Worm (Caenorhabditis elegans) whole organism, L4 larva: ENCODE results near the gene F20G2.2.
A peak's percentile ranks its signal among the peaks of the same experiment; 100 is the strongest.

ENCODE experiments used
- D1046.2 ChIP-seq: fragments of 200-800 bp; sonication (Bioruptor generic); IDR thresholded peaks from 2 replicates; pipeline ENCODE4 v1.3.6; 2022; ENCODE audit warnings: missing genetic modification characterization, missing compliant biosample characterization
- F49E8.2 ChIP-seq: sonication (generic microtip); optimal IDR thresholded peaks from 2 replicates; lab custom pipeline; 2016; ENCODE audit warnings: missing compliant biosample characterization, mild to moderate bottlenecking, missing genetic modification characterization, borderline replicate concordance
- Y75B8A.6 ChIP-seq: fragments of 200-800 bp; sonication (Bioruptor generic); IDR thresholded peaks from 2 replicates; pipeline ENCODE4 v1.3.6; 2022; ENCODE audit warnings: missing genetic modification reagents, missing genetic modification characterization, missing compliant biosample characterization
- ZK337.2 ChIP-seq: fragments of 200-800 bp; sonication (Bioruptor generic); IDR thresholded peaks from 2 replicates; pipeline ENCODE4 v1.3.6; 2022; ENCODE audit warnings: missing genetic modification reagents, missing genetic modification characterization, missing compliant biosample characterization
- aha-1 ChIP-seq: fragments of 150-350 bp; peaks from one replicate; lab custom pipeline; 2014; ENCODE audit warnings: missing biosample characterization, missing genetic modification characterization
- aly-2 ChIP-seq: sonication (generic microtip); optimal IDR thresholded peaks from 2 replicates; lab custom pipeline; 2018; ENCODE audit warnings: missing biosample characterization, missing genetic modification characterization
- ama-1 ChIP-seq: fragments of 150-350 bp; optimal IDR thresholded peaks from 2 replicates; lab custom pipeline; 2014; ENCODE audit warnings: inconsistent platforms, mixed read lengths
- arid-1 ChIP-seq: fragments of 200-800 bp; sonication (Bioruptor generic); conservative IDR thresholded peaks from 2 replicates; pipeline ENCODE4 v1.3.6; 2022; ENCODE audit warnings: missing genetic modification reagents, missing genetic modification characterization, missing compliant biosample characterization
- attf-4 ChIP-seq: sonication (generic microtip); optimal IDR thresholded peaks from 3 replicates; lab custom pipeline; 2017; ENCODE audit warnings: missing biosample characterization, missing genetic modification characterization
- ceh-28 ChIP-seq: fragments of 150-350 bp; optimal IDR thresholded peaks from 2 replicates; lab custom pipeline; 2014; ENCODE audit warnings: missing biosample characterization, missing genetic modification reagents, missing genetic modification characterization
- ceh-62 ChIP-seq: sonication (generic microtip); optimal IDR thresholded peaks from 2 replicates; lab custom pipeline; 2017; ENCODE audit warnings: missing biosample characterization, missing genetic modification characterization
- ceh-82 ChIP-seq: sonication (generic microtip); optimal IDR thresholded peaks from 2 replicates; lab custom pipeline; 2017; ENCODE audit warnings: missing biosample characterization, missing genetic modification characterization
- ctbp-1 ChIP-seq: fragments of 200-800 bp; sonication (Bioruptor generic); IDR thresholded peaks from 2 replicates; pipeline ENCODE4 v1.3.6; 2022; ENCODE audit warnings: missing genetic modification reagents, missing genetic modification characterization, missing compliant biosample characterization
- daf-12 ChIP-seq: fragments of 150-350 bp; optimal IDR thresholded peaks from 2 replicates; lab custom pipeline; 2014; ENCODE audit warnings: missing biosample characterization, missing genetic modification reagents, missing genetic modification characterization
- daf-16 ChIP-seq, 3 experiments: sonication (generic microtip); optimal IDR thresholded peaks; 2 replicates each; lab custom pipeline; 2016 to 2017; ENCODE audit warnings: missing genetic modification characterization in 3 of 3, missing genetic modification reagents in 3 of 3, mild to moderate bottlenecking in 2 of 3, missing compliant biosample characterization in 2 of 3, missing biosample characterization in 1 of 3, moderate library complexity in 1 of 3
- daf-19 ChIP-seq: fragments of 200-800 bp; sonication (Bioruptor generic); conservative IDR thresholded peaks from 2 replicates; pipeline ENCODE4 v1.3.6; 2022; ENCODE audit warnings: missing genetic modification characterization, missing compliant biosample characterization
- daf-8 ChIP-seq: fragments of 200-800 bp; sonication (Bioruptor generic); IDR thresholded peaks from 2 replicates; pipeline ENCODE4 v1.3.6; 2022; ENCODE audit warnings: missing genetic modification characterization, missing compliant biosample characterization
- dmd-6 ChIP-seq: fragments of 200-800 bp; sonication (Bioruptor generic); IDR thresholded peaks from 2 replicates; pipeline ENCODE4 v1.3.6; 2022; ENCODE audit warnings: missing genetic modification reagents, missing genetic modification characterization, missing compliant biosample characterization
- dmd-8 ChIP-seq: fragments of 200-800 bp; sonication (Bioruptor generic); IDR thresholded peaks from 2 replicates; pipeline ENCODE4 v1.3.6; 2022; ENCODE audit warnings: missing genetic modification characterization, missing compliant biosample characterization
- dpl-1 ChIP-seq: fragments of 150-350 bp; optimal IDR thresholded peaks from 2 replicates; lab custom pipeline; 2014; ENCODE audit warnings: missing biosample characterization, missing genetic modification reagents, missing genetic modification characterization
- duxl-1 ChIP-seq: sonication (generic microtip); optimal IDR thresholded peaks from 2 replicates; lab custom pipeline; 2016; ENCODE audit warnings: mild to moderate bottlenecking, missing genetic modification characterization, moderate library complexity, missing compliant biosample characterization; ENCODE audit not compliant: poor library complexity
- dve-1 ChIP-seq: sonication (generic microtip); optimal IDR thresholded peaks from 2 replicates; lab custom pipeline; 2017; ENCODE audit warnings: antibody characterized with exemption, mild to moderate bottlenecking, missing genetic modification characterization, missing compliant biosample characterization; ENCODE audit not compliant: insufficient read depth
- egl-43 ChIP-seq: fragments of 200-800 bp; sonication (Bioruptor generic); IDR thresholded peaks from 2 replicates; pipeline ENCODE4 v1.3.6; 2022; ENCODE audit warnings: missing genetic modification reagents, missing genetic modification characterization, missing compliant biosample characterization
- hlh-11 ChIP-seq: fragments of 200-800 bp; sonication (Bioruptor generic); optimal IDR thresholded peaks from 2 replicates; lab custom pipeline; 2018; ENCODE audit warnings: mild to moderate bottlenecking, missing genetic modification characterization, missing compliant biosample characterization
- hlh-30 ChIP-seq: sonication (generic microtip); optimal IDR thresholded peaks from 2 replicates; lab custom pipeline; 2017; ENCODE audit warnings: antibody characterized with exemption, mild to moderate bottlenecking, missing genetic modification characterization, missing compliant biosample characterization; ENCODE audit not compliant: insufficient read depth
- hmg-1.1 ChIP-seq: fragments of 200-800 bp; sonication (Bioruptor generic); IDR thresholded peaks from 2 replicates; pipeline ENCODE4 v1.3.6; 2022; ENCODE audit warnings: missing genetic modification reagents, missing genetic modification characterization, missing compliant biosample characterization
- lir-3 ChIP-seq: sonication (generic microtip); optimal IDR thresholded peaks from 2 replicates; lab custom pipeline; 2016; ENCODE audit warnings: mild to moderate bottlenecking, missing genetic modification characterization, missing compliant biosample characterization
- lsy-2 ChIP-seq, 2 experiments: fragments of 150-350 bp in 1 of 2; sonication (generic microtip) in 1 of 2; optimal IDR thresholded peaks; 2 replicates each; lab custom pipeline; 2014 to 2017; ENCODE audit warnings: missing biosample characterization in 2 of 2, missing genetic modification characterization in 2 of 2
- madf-5 ChIP-seq, 2 experiments: fragments of 200-800 bp; sonication (Bioruptor generic); IDR thresholded peaks; 2 replicates each; pipeline ENCODE4 v1.3.6; 2022; ENCODE audit warnings: missing compliant biosample characterization in 2 of 2, missing genetic modification characterization in 2 of 2
- madf-9 ChIP-seq: fragments of 200-800 bp; sonication (Bioruptor generic); conservative IDR thresholded peaks from 2 replicates; pipeline ENCODE4 v1.3.6; 2022; ENCODE audit warnings: missing genetic modification reagents, missing genetic modification characterization, missing compliant biosample characterization
- mdl-1 ChIP-seq, 2 experiments: fragments of 150-350 bp in 1 of 2; sonication (generic microtip) in 1 of 2; optimal IDR thresholded peaks; 2 replicates each; lab custom pipeline; 2014 to 2017; ENCODE audit warnings: missing biosample characterization in 2 of 2, missing genetic modification characterization in 2 of 2
- mdt-29 ChIP-seq: fragments of 200-800 bp; sonication (Bioruptor generic); IDR thresholded peaks from 2 replicates; pipeline ENCODE4 v1.3.6; 2022; ENCODE audit warnings: missing genetic modification reagents, missing genetic modification characterization, missing compliant biosample characterization
- mep-1 ChIP-seq: fragments of 150-350 bp; sonication (generic microtip); optimal IDR thresholded peaks from 3 replicates; lab custom pipeline; 2014; ENCODE audit warnings: missing biosample characterization, missing genetic modification characterization
- nhr-237 ChIP-seq: sonication (generic microtip); optimal IDR thresholded peaks from 2 replicates; lab custom pipeline; 2017; ENCODE audit warnings: missing biosample characterization, missing genetic modification characterization
- nhr-28 ChIP-seq: fragments of 150-350 bp; optimal IDR thresholded peaks from 2 replicates; lab custom pipeline; 2014; ENCODE audit warnings: missing biosample characterization, missing genetic modification characterization
- set-16 ChIP-seq: fragments of 200-800 bp; sonication (Bioruptor generic); IDR thresholded peaks from 2 replicates; pipeline ENCODE4 v1.3.6; 2022; ENCODE audit warnings: missing genetic modification reagents, missing genetic modification characterization, missing compliant biosample characterization
- skn-1 ChIP-seq: fragments of 150-350 bp; optimal IDR thresholded peaks from 2 replicates; lab custom pipeline; 2014; ENCODE audit warnings: missing biosample characterization, missing genetic modification characterization
- spr-3 ChIP-seq: fragments of 200-800 bp; sonication (Bioruptor generic); optimal IDR thresholded peaks from 2 replicates; lab custom pipeline; 2018; ENCODE audit warnings: mild to moderate bottlenecking, missing genetic modification characterization, missing compliant biosample characterization
- tag-97 ChIP-seq: fragments of 200-800 bp; sonication (Bioruptor generic); IDR thresholded peaks from 2 replicates; pipeline ENCODE4 v1.3.6; 2022; ENCODE audit warnings: missing genetic modification characterization, missing compliant biosample characterization
- vab-7 ChIP-seq: fragments of 200-800 bp; sonication (Bioruptor generic); IDR thresholded peaks from 2 replicates; pipeline ENCODE4 v1.3.6; 2022; ENCODE audit warnings: missing genetic modification reagents, missing genetic modification characterization, missing compliant biosample characterization
- zfp-3 ChIP-seq: fragments of 200-800 bp; sonication (Bioruptor generic); conservative IDR thresholded peaks from 2 replicates; pipeline ENCODE4 v1.3.6; 2022; ENCODE audit warnings: missing genetic modification reagents, missing genetic modification characterization, missing compliant biosample characterization
- ztf-11 ChIP-seq: fragments of 150-350 bp; optimal IDR thresholded peaks from 2 replicates; lab custom pipeline; 2014; ENCODE audit warnings: missing biosample characterization, missing genetic modification characterization

F20G2.2 gene

DNA sequence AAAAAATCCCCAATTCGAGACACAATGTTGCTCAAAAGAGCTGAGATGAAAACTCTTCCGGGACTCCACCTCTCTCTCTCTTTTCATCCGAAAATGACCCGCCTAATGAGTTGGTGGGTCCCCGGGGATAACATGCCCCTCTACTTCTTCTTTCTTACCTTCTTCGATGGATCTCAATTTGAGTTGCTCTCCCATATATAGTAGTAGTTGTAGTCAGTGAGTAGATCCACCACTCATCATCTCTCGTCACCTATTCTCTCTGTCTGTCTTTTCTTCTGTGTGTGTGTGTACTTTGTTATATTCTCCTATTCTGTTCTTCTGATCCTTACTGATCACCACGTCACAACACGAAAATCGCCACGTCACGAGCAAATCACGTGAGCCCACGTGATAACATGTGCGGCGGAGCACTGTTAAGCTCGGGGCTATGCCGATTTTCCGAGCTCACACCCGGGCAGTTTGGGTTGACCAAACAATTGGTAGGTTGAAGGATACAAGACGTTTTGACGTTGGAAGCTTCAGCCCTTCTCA is 40.1 kb upstream of the F20G2.2 start, which contains the start of gene twk-32 (continued):
- no peak for TF ChIP-seq tag-97 (GFP tag; lab: Robert Waterston, UW)
- no peak for TF ChIP-seq attf-4
- TF ChIP-seq Y75B8A.6 (GFP tag; lab: Robert Waterston, UW) = no peak
- no peak for TF ChIP-seq daf-8 (GFP tag; lab: Robert Waterston, UW)
- TF ChIP-seq aha-1 = peak; percentile 73
- TF ChIP-seq mdl-1 (tag; optimal IDR thresholded peaks at IDR 0.05; lab: Kevin White, UChicago) = no peak
- peak; percentile 70 for TF ChIP-seq hlh-30
- no peak for TF ChIP-seq daf-12
- TF ChIP-seq ZK337.2 = no peak
- no peak for TF ChIP-seq ctbp-1 (GFP tag; lab: Robert Waterston, UW)
- TF ChIP-seq dmd-8 = no peak
- TF ChIP-seq hlh-11 (tag; lab: Kevin White, UChicago) = peak; percentile 35
- no peak for TF ChIP-seq ztf-11 (tag; lab: Kevin White, UChicago)
- no peak for TF ChIP-seq daf-19
- TF ChIP-seq dmd-6 (GFP tag; lab: Robert Waterston, UW) = no peak
- TF ChIP-seq hmg-1.1 (GFP tag; lab: Robert Waterston, UW) = 0 out of 2 replicates have a peak, but pooled peaks have one; percentile 23
- no peak for TF ChIP-seq aly-2 (tag; lab: Kevin White, UChicago)
- TF ChIP-seq skn-1 = no peak
- TF ChIP-seq daf-16 (GFP tag; optimal IDR thresholded peaks at IDR 0.05; lab: Kevin White, UChicago) = no peak
- TF ChIP-seq daf-16 (tag; optimal IDR thresholded peaks at IDR 0.05; lab: Kevin White, UChicago) = no peak
- no peak for TF ChIP-seq ceh-62 (tag; lab: Kevin White, UChicago)
- TF ChIP-seq duxl-1 = no peak

DNA sequence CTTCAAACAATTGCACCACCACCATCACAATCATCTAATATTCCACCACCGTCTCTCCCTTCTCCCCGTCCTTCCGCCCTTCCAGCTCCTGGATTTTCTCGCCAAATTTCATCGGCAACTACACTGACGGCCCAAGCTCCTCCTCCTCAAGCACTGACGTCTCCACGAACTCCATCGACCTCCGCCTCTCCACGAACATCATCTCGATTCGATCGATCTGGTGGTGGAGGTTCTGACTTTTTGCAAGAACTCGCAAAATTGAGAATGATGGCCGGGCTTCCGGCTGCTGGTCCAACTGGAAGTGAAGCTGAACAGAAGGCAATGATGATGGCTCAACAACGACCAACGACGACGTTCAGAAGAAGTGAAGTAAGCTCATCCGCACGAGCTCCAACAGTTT is 37.8 kb upstream of the F20G2.2 start:
- TF ChIP-seq lsy-2 (tag; optimal IDR thresholded peaks at IDR 0.05; lab: Kevin White, UChicago) = no peak
- TF ChIP-seq egl-43 (GFP tag; lab: Robert Waterston, UW) = 0 out of 2 replicates have a peak, but pooled peaks have one; percentile 17
- TF ChIP-seq vab-7 (GFP tag; lab: Robert Waterston, UW) = no peak
- no peak for TF ChIP-seq hlh-30
- no peak for TF ChIP-seq F49E8.2 (tag; lab: Kevin White, UChicago)
- TF ChIP-seq set-16 (GFP tag; lab: Robert Waterston, UW) = peak; percentile 74
- no peak for TF ChIP-seq ceh-82 (tag; lab: Kevin White, UChicago)
- TF ChIP-seq dmd-8 = 0 out of 2 replicates have a peak, but pooled peaks have one; percentile 26
- TF ChIP-seq, all 104 proteins: peak for 3

DNA sequence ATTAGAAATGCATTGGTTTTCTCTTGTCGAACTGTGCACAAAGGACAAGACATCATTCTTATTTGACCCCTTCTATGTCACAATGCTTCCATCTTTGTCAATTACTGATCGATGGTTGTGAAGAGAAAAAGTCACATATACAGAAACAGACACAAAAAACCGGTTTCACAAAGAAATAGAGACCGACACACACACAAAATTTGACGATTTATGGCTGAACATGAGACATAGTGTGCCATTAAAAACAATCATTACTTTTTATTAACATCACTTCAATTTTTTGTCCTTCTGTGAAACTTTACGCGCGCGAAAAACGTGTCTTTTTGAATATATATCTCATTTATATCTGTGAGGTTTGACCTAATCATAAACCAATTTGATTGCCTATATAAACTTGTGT is 34.3 kb upstream of the F20G2.2 start:
- peak; percentile 41 for TF ChIP-seq mep-1
- TF ChIP-seq hlh-11 (tag; lab: Kevin White, UChicago) = peak; percentile 22
- peak; percentile 72 for TF ChIP-seq hlh-30
- TF ChIP-seq mdl-1 (tag; optimal IDR thresholded peaks at IDR 0.05; lab: Kevin White, UChicago) = peak in 1 of 2 experiments; percentile 26
- peak in 1 of 2 experiments; percentile 19 for TF ChIP-seq lsy-2 (tag; optimal IDR thresholded peaks at IDR 0.05; lab: Kevin White, UChicago)
- TF ChIP-seq D1046.2 (GFP tag; lab: Robert Waterston, UW) = no peak
- TF ChIP-seq daf-16 (GFP tag; optimal IDR thresholded peaks at IDR 0.05; lab: Kevin White, UChicago) = no peak
- no peak for TF ChIP-seq daf-16 (tag; optimal IDR thresholded peaks at IDR 0.05; lab: Kevin White, UChicago)
- TF ChIP-seq nhr-28 (tag; lab: Kevin White, UChicago) = peak; percentile 65

ce11 chrV:13790117-13790516 is 33.9 kb upstream of the F20G2.2 start:
- TF ChIP-seq spr-3 (GFP tag; lab: Kevin White, UChicago) = no peak
- TF ChIP-seq zfp-3 (GFP tag; lab: Robert Waterston, UW) = 0 out of 2 replicates have a peak, but pooled peaks have one; percentile 21
- peak; percentile 72 for TF ChIP-seq aha-1
- TF ChIP-seq, all 104 proteins: peak for 2

ce11 chrV:13789362-13789761 is 33.2 kb upstream of the F20G2.2 start:
- no peak for TF ChIP-seq mdt-29 (GFP tag; lab: Robert Waterston, UW)
- TF ChIP-seq ama-1 (lab: Kevin White, UChicago) = peak; percentile 72
- peak; percentile 40 to 87 for TF ChIP-seq mdl-1 (tag; optimal IDR thresholded peaks at IDR 0.05; lab: Kevin White, UChicago)
- TF ChIP-seq madf-9 (GFP tag; lab: Robert Waterston, UW) = peak; percentile 39; the same call in 1 of the 2 replicates
- no peak for TF ChIP-seq ceh-62 (tag; lab: Kevin White, UChicago)
- no peak for TF ChIP-seq aly-2 (tag; lab: Kevin White, UChicago)
- TF ChIP-seq lir-3 = no peak
- TF ChIP-seq dmd-8 = no peak
- TF ChIP-seq dve-1 (tag; lab: Kevin White, UChicago) = peak; percentile 95
- peak; percentile 92 for TF ChIP-seq mep-1
- peak; percentile 84 to 88 for TF ChIP-seq lsy-2 (tag; optimal IDR thresholded peaks at IDR 0.05; lab: Kevin White, UChicago)
- TF ChIP-seq spr-3 (GFP tag; lab: Kevin White, UChicago) = no peak
- no peak; the same call in 1 of the 2 replicates for TF ChIP-seq arid-1
- TF ChIP-seq ctbp-1 (GFP tag; lab: Robert Waterston, UW) = peak; percentile 30; the same call in 1 of the 2 replicates
- no peak for TF ChIP-seq nhr-237 (tag; lab: Kevin White, UChicago)
- peak; percentile 35 for TF ChIP-seq ceh-28 (tag; lab: Kevin White, UChicago)
- TF ChIP-seq dpl-1 (GFP tag; lab: Kevin White, UChicago) = peak; percentile 39
- TF ChIP-seq madf-5 (GFP tag; IDR thresholded peaks at IDR 0.05; lab: Robert Waterston, UW) = no peak
